Worm (Caenorhabditis elegans): ENCODE data around the gene F49C5.16.

F49C5.16 gene

DNA sequence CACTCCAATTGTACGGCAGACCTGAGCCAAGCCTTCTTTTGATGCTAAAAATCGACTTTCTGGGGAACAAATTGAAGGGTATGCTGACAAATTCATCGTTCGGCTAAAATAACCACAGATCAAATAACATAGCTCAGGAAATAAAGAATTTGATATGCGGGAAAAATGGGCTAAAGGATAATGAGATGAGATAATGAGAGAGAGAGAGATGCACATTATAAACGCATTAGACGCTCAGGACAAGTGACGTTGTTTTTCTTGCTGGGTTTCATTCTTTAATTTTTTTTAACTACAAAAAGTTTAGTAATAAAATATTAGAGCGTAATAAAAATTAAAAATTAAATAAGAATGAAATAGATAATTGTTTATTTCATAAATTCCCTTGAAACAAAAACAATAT, 33.0 kb upstream of the F49C5.16 start, which contains the start of gene srh-69:
TSS of gene srh-69 (minus strand) at position 101 of the 400 bp plus-strand sequence.
- TF ChIP-seq ceh-9 (tag; optimal IDR thresholded peaks at IDR 0.05), result no peak
- TF ChIP-seq ceh-28 (tag; optimal IDR thresholded peaks at IDR 0.05), result no peak
- no peak for TF ChIP-seq ztf-4 (tag; optimal IDR thresholded peaks at IDR 0.05)
- TF ChIP-seq ama-1 (optimal IDR thresholded peaks at IDR 0.05), result no peak
- no peak for TF ChIP-seq jun-1 (tag; optimal IDR thresholded peaks at IDR 0.05)
- TF ChIP-seq fkh-10 (GFP tag; optimal IDR thresholded peaks at IDR 0.05), result no peak

- TF ChIP-seq nhr-77 (tag; optimal IDR thresholded peaks at IDR 0.05) (no peak), pqm-1 (tag; optimal IDR thresholded peaks at IDR 0.05) (no peak), fos-1 (tag; optimal IDR thresholded peaks at IDR 0.05) (no peak), pha-4 (tag; optimal IDR thresholded peaks at IDR 0.05) (no peak), ama-1 (optimal IDR thresholded peaks at IDR 0.05) (no peak), nfya-1 (tag; optimal IDR thresholded peaks at IDR 0.05; ENCODE audit: insufficient read depth) (no peak), nhr-237 (tag; optimal IDR thresholded peaks at IDR 0.05) (no peak), egl-27 (tag; optimal IDR thresholded peaks at IDR 0.05) (no peak), elt-3 (tag; optimal IDR thresholded peaks at IDR 0.05) (no peak), daf-12 (tag; optimal IDR thresholded peaks at IDR 0.05) (no peak), ZK546.5 (tag; optimal IDR thresholded peaks at IDR 0.05) (no peak), mml-1 (tag; optimal IDR thresholded peaks at IDR 0.05) (no peak), lin-15B (tag; optimal IDR thresholded peaks at IDR 0.05) (no peak)
Observed at ce11 chrII:12516313-12516712, 31.3 kb upstream of the F49C5.16 start, which contains the start of gene srh-61. srh-61 (minus strand) TSS chrII:12516413.

DNA sequence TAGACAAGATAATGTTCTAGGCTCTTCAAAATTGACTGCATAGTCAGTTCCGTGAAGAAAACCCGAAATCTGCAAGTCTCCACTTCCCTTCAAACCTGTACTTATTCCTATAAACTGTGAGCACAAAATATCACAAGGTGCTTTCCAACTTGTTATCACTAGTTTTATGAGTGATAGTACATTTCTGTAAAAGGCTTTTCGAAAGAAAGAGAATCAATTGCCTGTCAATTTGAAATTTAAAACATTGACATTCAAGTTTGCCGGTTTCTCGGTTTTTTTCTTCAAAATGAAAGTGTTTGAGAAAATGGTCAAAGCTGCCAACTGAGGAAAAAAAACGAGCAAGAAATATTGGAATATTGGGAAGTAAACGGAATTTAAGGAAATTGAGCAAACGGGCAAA, 29.6 kb upstream of the F49C5.16 start:
- peak; percentile 28 for TF ChIP-seq pqm-1 (tag; optimal IDR thresholded peaks at IDR 0.05)
- peak; percentile 12 for TF ChIP-seq elt-2 (tag; optimal IDR thresholded peaks at IDR 0.05)
- TF ChIP-seq fkh-10 (GFP tag; optimal IDR thresholded peaks at IDR 0.05), result no peak
- no peak for TF ChIP-seq elt-1 (tag; optimal IDR thresholded peaks at IDR 0.05)
- TF ChIP-seq mdl-1 (tag; optimal IDR thresholded peaks at IDR 0.05), result no peak
- no peak for TF ChIP-seq unc-62 (GFP tag; optimal IDR thresholded peaks at IDR 0.05)

DNA sequence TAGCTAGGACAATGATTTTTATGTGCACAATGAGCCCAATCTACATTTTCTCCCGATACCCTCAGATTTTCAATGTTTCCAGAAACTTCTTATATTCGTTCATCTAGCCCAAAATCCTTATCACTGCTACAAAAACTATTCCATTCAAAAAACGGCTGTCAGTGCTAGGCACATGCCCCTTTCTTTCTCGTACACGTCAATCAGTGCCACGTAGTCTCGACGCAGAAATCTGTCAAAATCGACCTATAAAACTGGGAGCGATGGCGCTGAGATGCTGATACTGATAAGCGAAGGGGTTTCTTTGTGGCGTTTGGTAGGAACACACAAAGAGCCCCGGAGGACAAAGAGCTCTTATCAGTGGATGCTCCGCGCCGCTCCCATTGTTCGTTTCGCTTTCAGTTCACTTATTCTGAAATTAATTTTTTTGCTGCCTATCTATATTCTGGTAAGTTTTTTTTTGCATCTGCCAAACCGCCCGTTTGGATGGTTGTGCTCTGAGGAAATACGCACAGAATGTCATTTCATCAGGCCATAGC, 28.8 kb upstream of the F49C5.16 start, which contains the start of gene srh-70:
TSS of gene srh-70 (minus strand) at position 51 of the 536 bp plus-strand sequence.
- TF ChIP-seq ztf-4 (tag; optimal IDR thresholded peaks at IDR 0.05) (no peak), nhr-28 (tag; optimal IDR thresholded peaks at IDR 0.05) (no peak), pqm-1 (tag; optimal IDR thresholded peaks at IDR 0.05) (peak; percentile 89), elt-2 (tag; optimal IDR thresholded peaks at IDR 0.05) (peak; percentile 99), nfya-1 (tag; optimal IDR thresholded peaks at IDR 0.05; ENCODE audit: insufficient read depth) (peak; percentile 25)

DNA sequence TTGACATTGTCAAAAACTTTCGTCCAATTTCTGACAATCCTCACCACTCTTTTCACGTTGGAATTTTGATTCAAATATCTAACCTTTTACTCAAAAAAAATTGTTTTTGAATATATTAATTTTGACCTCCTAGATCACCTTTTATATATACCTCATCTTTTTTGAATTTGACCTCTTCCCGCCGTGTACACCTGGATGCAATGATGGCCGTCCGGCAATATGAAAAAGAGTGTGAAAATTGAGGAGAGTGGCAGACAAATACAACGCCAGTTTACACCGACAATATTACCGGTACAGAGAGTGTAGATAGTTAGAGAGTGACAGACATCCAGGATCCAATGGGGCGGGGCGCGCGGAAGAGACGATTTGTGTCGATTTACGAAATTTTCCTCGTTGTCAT, 28.0 kb upstream of the F49C5.16 start, which contains the start of gene ceh-99:
TSS of gene ceh-99 (plus strand) at position 366 of the 400 bp plus-strand sequence.
- TF ChIP-seq nhr-43 (tag; optimal IDR thresholded peaks at IDR 0.05; ENCODE audit: poor library complexity, severe bottlenecking) (no peak), nfya-1 (tag; optimal IDR thresholded peaks at IDR 0.05; ENCODE audit: insufficient read depth) (no peak), mml-1 (tag; optimal IDR thresholded peaks at IDR 0.05) (no peak), ztf-11 (tag; optimal IDR thresholded peaks at IDR 0.05) (no peak), unc-62 (GFP tag; optimal IDR thresholded peaks at IDR 0.05) (no peak), fkh-2 (tag; optimal IDR thresholded peaks at IDR 0.05) (no peak)

ce11 chrII:12525526-12525925, 22.1 kb upstream of the F49C5.16 start, which contains the start of gene srx-118:
srx-118 (plus strand) TSS chrII:12525826.
- TF ChIP-seq nfya-1 (tag; optimal IDR thresholded peaks at IDR 0.05; ENCODE audit: insufficient read depth) (no peak), fos-1 (tag; optimal IDR thresholded peaks at IDR 0.05) (no peak), nhr-237 (tag; optimal IDR thresholded peaks at IDR 0.05) (no peak), nhr-12 (tag; optimal IDR thresholded peaks at IDR 0.05) (no peak), elt-3 (tag; optimal IDR thresholded peaks at IDR 0.05) (no peak)

DNA sequence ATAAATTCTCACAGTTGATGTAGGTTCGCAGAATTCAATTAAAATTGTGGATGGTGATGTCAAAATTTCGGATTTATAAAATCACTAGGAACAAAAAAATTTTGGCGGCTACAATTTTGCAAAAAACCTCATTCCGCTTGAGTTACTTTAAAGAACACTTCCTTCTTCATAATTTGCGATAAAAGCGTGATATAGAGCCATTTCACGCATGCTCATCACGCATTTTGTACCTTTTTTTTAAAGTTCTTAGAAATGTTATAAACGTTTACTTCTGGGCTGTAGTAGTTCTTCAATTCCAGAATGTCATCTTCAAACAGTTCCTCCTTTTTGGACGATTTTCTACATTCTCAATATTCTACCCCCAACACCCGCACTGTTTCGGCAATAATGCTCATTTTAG, 19.7 kb upstream of the F49C5.16 start, which contains the start of gene srx-119:
TSS of gene srx-119 (plus strand) at position 301 of the 400 bp plus-strand sequence.
- TF ChIP-seq elt-1 (tag; optimal IDR thresholded peaks at IDR 0.05) (no peak), elt-2 (tag; optimal IDR thresholded peaks at IDR 0.05) (no peak), egl-5 (tag; optimal IDR thresholded peaks at IDR 0.05) (no peak), ceh-9 (tag; optimal IDR thresholded peaks at IDR 0.05) (no peak), pha-4 (tag; optimal IDR thresholded peaks at IDR 0.05) (no peak), hmg-11 (tag; optimal IDR thresholded peaks at IDR 0.05) (no peak), lsy-12 (tag; optimal IDR thresholded peaks at IDR 0.05) (no peak), jun-1 (tag; optimal IDR thresholded peaks at IDR 0.05) (no peak), pqm-1 (tag; optimal IDR thresholded peaks at IDR 0.05) (no peak), nhr-23 (tag; optimal IDR thresholded peaks at IDR 0.05) (no peak), sea-2 (GFP tag; optimal IDR thresholded peaks at IDR 0.05) (no peak), snpc-4 (tag; optimal IDR thresholded peaks at IDR 0.05) (no peak), nhr-76 (tag; optimal IDR thresholded peaks at IDR 0.05) (no peak), skn-1 (tag; optimal IDR thresholded peaks at IDR 0.05) (no peak), eor-1 (tag; optimal IDR thresholded peaks at IDR 0.05) (no peak), ztf-11 (tag; optimal IDR thresholded peaks at IDR 0.05) (no peak), aly-2 (tag; optimal IDR thresholded peaks at IDR 0.05) (no peak), nhr-43 (tag; optimal IDR thresholded peaks at IDR 0.05; ENCODE audit: poor library complexity, severe bottlenecking) (no peak), ztf-4 (tag; optimal IDR thresholded peaks at IDR 0.05) (no peak)
